Fruit fly (Drosophila melanogaster): ENCODE results near the gene CG7133.

Gene CG7133

dm6 chr3L:22078063-22078462 lies 3.7 kb upstream of the CG7133 start (continued):
- TF ChIP-seq H2.0 (GFP tag; IDR thresholded peaks at IDR 0.05) (no peak), slp2 (GFP tag; optimal IDR thresholded peaks at IDR 0.05) (peak; percentile 2), peb (GFP tag; IDR thresholded peaks at IDR 0.05) (no peak), Side (GFP tag; optimal IDR thresholded peaks at IDR 0.05) (peak; percentile 67), CG31441 (GFP tag; IDR thresholded peaks at IDR 0.05) (peak; percentile 51; the same call in 1 of the 2 replicates), CoRest (tag; optimal IDR thresholded peaks at IDR 0.05) (peak; percentile 58), eve (GFP tag; optimal IDR thresholded peaks at IDR 0.05) (no peak), dan (GFP tag; IDR thresholded peaks at IDR 0.05) (no peak), jing (GFP tag; optimal IDR thresholded peaks at IDR 0.05) (peak; percentile 3), Fer3 (tag; optimal IDR thresholded peaks at IDR 0.05) (peak; percentile 52), E2f2 (GFP tag; IDR thresholded peaks at IDR 0.05) (peak; percentile 20; the same call in 1 of the 2 replicates), Dref (GFP tag; IDR thresholded peaks at IDR 0.05) (no peak), CG4820 (GFP tag; optimal IDR thresholded peaks at IDR 0.05) (peak; percentile 20), CG10543 (GFP tag; optimal IDR thresholded peaks at IDR 0.05) (no peak), danr (GFP tag; IDR thresholded peaks at IDR 0.05) (no peak), CG16815 (GFP tag; optimal IDR thresholded peaks at IDR 0.05) (peak; percentile 30), oc (tag; optimal IDR thresholded peaks at IDR 0.05) (peak; percentile 12), h (optimal IDR thresholded peaks at IDR 0.05) (no peak), CG8089 (GFP tag; optimal IDR thresholded peaks at IDR 0.05) (peak; percentile 7), CG3407 (GFP tag; optimal IDR thresholded peaks at IDR 0.05) (peak; percentile 7), CG18764 (GFP tag; optimal IDR thresholded peaks at IDR 0.05) (peak; percentile 32), CG13296 (GFP tag; optimal IDR thresholded peaks at IDR 0.05) (peak; percentile 5), klu (GFP tag; IDR thresholded peaks at IDR 0.05) (peak; percentile 41; the same call in 1 of the 2 replicates), run (tag; optimal IDR thresholded peaks at IDR 0.05) (no peak), CG8290 (GFP tag; optimal IDR thresholded peaks at IDR 0.05) (peak; percentile 76), CG8290 (tag; optimal IDR thresholded peaks at IDR 0.05) (peak; percentile 37 to 83), Meics (GFP tag; optimal IDR thresholded peaks at IDR 0.05) (peak; percentile 54), CG6254 (GFP tag; optimal IDR thresholded peaks at IDR 0.05) (peak; percentile 39), otp (GFP tag; IDR thresholded peaks at IDR 0.05) (no peak; the same call in 2 of the 3 replicates), CG11560 (tag; IDR thresholded peaks at IDR 0.05) (no peak), Dp (GFP tag; optimal IDR thresholded peaks at IDR 0.05) (no peak), bab2 (GFP tag; optimal IDR thresholded peaks at IDR 0.05) (peak; percentile 61), CG13424 (tag; optimal IDR thresholded peaks at IDR 0.05) (peak; percentile 57), CG1603 (tag; optimal IDR thresholded peaks at IDR 0.05) (peak; percentile 68), bbx (GFP tag; IDR thresholded peaks at IDR 0.05; ENCODE audit: partially characterized antibody) (peak; percentile 69), CG12769 (tag; optimal IDR thresholded peaks at IDR 0.05) (peak; percentile 53), corto (GFP tag; optimal IDR thresholded peaks at IDR 0.05) (no peak), Usf (GFP tag; optimal IDR thresholded peaks at IDR 0.05) (peak; percentile 49), CG10959 (GFP tag; IDR thresholded peaks at IDR 0.05) (peak; percentile 19; the same call in 1 of the 2 replicates), esg (GFP tag; conservative IDR thresholded peaks at IDR 0.05) (no peak), da (GFP tag; optimal IDR thresholded peaks at IDR 0.05) (peak; percentile 12), YL-1 (GFP tag; optimal IDR thresholded peaks at IDR 0.05) (no peak), NK7.1 (GFP tag; optimal IDR thresholded peaks at IDR 0.05) (no peak), CG8281 (tag; optimal IDR thresholded peaks at IDR 0.05) (no peak), toy (GFP tag; IDR thresholded peaks at IDR 0.05) (no peak), Drgx (GFP tag; IDR thresholded peaks at IDR 0.05) (peak; percentile 63), CG13894 (tag; optimal IDR thresholded peaks at IDR 0.05) (no peak), cato (GFP tag; optimal IDR thresholded peaks at IDR 0.05; ENCODE audit: borderline replicate concordance) (no peak), ash1 (GFP tag; optimal IDR thresholded peaks at IDR 0.05) (no peak), Gsc (GFP tag; IDR thresholded peaks at IDR 0.05) (no peak), CG13123 (GFP tag; optimal IDR thresholded peaks at IDR 0.05) (peak; percentile 55), unc-4 (GFP tag; IDR thresholded peaks at IDR 0.05; ENCODE audit: partially characterized antibody) (peak; percentile 64)

Data from whole organism, embryonic.